Fruit fly (Drosophila melanogaster) whole organism, wandering third instar larva: ENCODE results near the gene CG13801.

Experiments used
- Dfd ChIP-seq: fragments of >200 bp; optimal IDR thresholded peaks from 2 replicates; lab custom pipeline; 2017; ENCODE audit warnings: missing biosample characterization, missing genetic modification characterization
- HLH106 ChIP-seq: fragments of 200-800 bp; optimal IDR thresholded peaks from 3 replicates; lab custom pipeline; 2019; ENCODE audit warnings: missing biosample characterization, mild to moderate bottlenecking, missing genetic modification characterization, moderate library complexity
- Jra ChIP-seq: sonication (Bioruptor generic); optimal IDR thresholded peaks from 2 replicates; lab custom pipeline; 2016; ENCODE audit warnings: missing biosample characterization, missing genetic modification characterization
- Mio ChIP-seq: sonication (Bioruptor generic); optimal IDR thresholded peaks from 2 replicates; lab custom pipeline; 2016; ENCODE audit warnings: missing biosample characterization, missing genetic modification characterization
- OdsH ChIP-seq: fragments of 200-800 bp; sonication (Bioruptor generic); optimal IDR thresholded peaks from 2 replicates; lab custom pipeline; 2016; ENCODE audit warnings: missing biosample characterization, mild to moderate bottlenecking, missing genetic modification characterization
- br ChIP-seq: fragments of 200-800 bp; sonication (Bioruptor generic); optimal IDR thresholded peaks from 2 replicates; lab custom pipeline; 2016; ENCODE audit warnings: missing biosample characterization, missing genetic modification characterization
- ey ChIP-seq: fragments of 200-800 bp; sonication (Bioruptor generic); optimal IDR thresholded peaks from 2 replicates; lab custom pipeline; 2016; ENCODE audit warnings: missing biosample characterization, missing genetic modification characterization
- h ChIP-seq: fragments of 200-800 bp; sonication (Bioruptor generic); optimal IDR thresholded peaks from 3 replicates; lab custom pipeline; 2016; ENCODE audit warnings: missing biosample characterization, mild to moderate bottlenecking, missing genetic modification characterization
- jim ChIP-seq: fragments of 175-275, 200-325 bp; sonication (Bioruptor generic); optimal IDR thresholded peaks from 2 replicates; lab custom pipeline; 2016; ENCODE audit warnings: missing biosample characterization, mild to moderate bottlenecking, missing genetic modification characterization
- pan ChIP-seq: fragments of >200 bp; optimal IDR thresholded peaks from 2 replicates; lab custom pipeline; 2017
- psq ChIP-seq: fragments of 200-800 bp; sonication (Bioruptor generic); optimal IDR thresholded peaks from 3 replicates; lab custom pipeline; 2017; ENCODE audit warnings: missing biosample characterization, mild to moderate bottlenecking, missing genetic modification characterization, moderate library complexity
- rgr ChIP-seq: fragments of 200-800 bp; sonication (Bioruptor generic); optimal IDR thresholded peaks from 3 replicates; lab custom pipeline; 2016; ENCODE audit warnings: missing biosample characterization, mild to moderate bottlenecking, missing genetic modification characterization
- sv ChIP-seq: fragments of 200-800 bp; sonication (Bioruptor generic); optimal IDR thresholded peaks from 3 replicates; lab custom pipeline; 2016; ENCODE audit warnings: missing biosample characterization, missing genetic modification characterization
- usp ChIP-seq: fragments of >200 bp; optimal IDR thresholded peaks from 2 replicates; lab custom pipeline; 2017; ENCODE audit warnings: missing biosample characterization, missing genetic modification characterization

DNA sequence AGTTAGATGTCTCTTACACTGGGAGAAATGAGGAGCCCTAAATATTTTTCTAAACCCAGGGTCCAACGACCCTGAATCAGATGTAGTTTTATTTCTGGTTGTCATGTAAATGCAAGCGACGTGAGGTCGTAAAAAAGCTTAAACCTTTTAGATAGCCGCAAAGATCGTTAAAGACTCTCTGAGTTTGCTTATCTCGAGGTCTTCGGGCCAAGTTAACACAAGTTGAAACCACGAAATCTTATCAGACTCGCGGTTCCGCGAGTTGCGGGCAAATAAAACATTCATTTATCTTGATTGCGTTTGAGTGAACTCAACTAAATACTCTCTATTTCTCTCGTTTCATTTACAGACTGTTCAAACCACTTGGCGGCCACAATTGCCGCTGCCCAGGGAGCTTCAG lies 41.8 kb downstream of the CG13801 start:
- no peak for TF ChIP-seq sv (GFP tag; lab: Kevin White, UChicago)
- no peak for TF ChIP-seq OdsH (GFP tag; lab: Kevin White, UChicago)
- TF ChIP-seq HLH106 (tag; lab: Kevin White, UChicago) = no peak
- no peak for TF ChIP-seq psq (GFP tag; lab: Kevin White, UChicago)
- no peak for TF ChIP-seq jim (GFP tag; lab: Kevin White, UChicago)
- TF ChIP-seq pan = no peak
- no peak for TF ChIP-seq ey (GFP tag; lab: Kevin White, UChicago)
- TF ChIP-seq br (GFP tag; lab: Kevin White, UChicago) = no peak
- TF ChIP-seq h (GFP tag; lab: Kevin White, UChicago) = no peak
- no peak for TF ChIP-seq rgr (GFP tag; lab: Kevin White, UChicago)
- TF ChIP-seq Jra (GFP tag; lab: Kevin White, UChicago) = no peak
- no peak for TF ChIP-seq usp (GFP tag; lab: Kevin White, UChicago)
- TF ChIP-seq Mio = no peak
- TF ChIP-seq Dfd = no peak
